Worm (Caenorhabditis elegans) whole organism, L1 larva: ENCODE measurements around the gene fbxb-108.

ENCODE experiments used
- C04F5.9 ChIP-seq: sonication (generic microtip); optimal IDR thresholded peaks from 2 replicates; lab custom pipeline; 2016; ENCODE audit warnings: missing genetic modification characterization, missing compliant biosample characterization
- C16A3.4 ChIP-seq: fragments of 150-350 bp; optimal IDR thresholded peaks from 2 replicates; lab custom pipeline; 2014; ENCODE audit warnings: missing biosample characterization, missing genetic modification characterization
- C34B4.2 ChIP-seq: sonication (generic microtip); optimal IDR thresholded peaks from 2 replicates; lab custom pipeline; 2017; ENCODE audit warnings: mild to moderate bottlenecking, missing genetic modification characterization, missing compliant biosample characterization
- Y116A8C.19 ChIP-seq: sonication (generic microtip); optimal IDR thresholded peaks from 2 replicates; lab custom pipeline; 2016; ENCODE audit warnings: missing compliant biosample characterization, missing genetic modification characterization, borderline replicate concordance
- ama-1 ChIP-seq: fragments of 150-350 bp; optimal IDR thresholded peaks from 2 replicates; lab custom pipeline; 2014
- blmp-1 ChIP-seq: fragments of 150-350 bp; optimal IDR thresholded peaks from 2 replicates; lab custom pipeline; 2014; ENCODE audit warnings: missing biosample characterization, missing genetic modification characterization
- ceh-8 ChIP-seq: fragments of 200-800 bp; sonication (Bioruptor generic); optimal IDR thresholded peaks from 2 replicates; lab custom pipeline; 2018; ENCODE audit warnings: mild to moderate bottlenecking, missing genetic modification characterization, moderate library complexity, missing compliant biosample characterization
- ceh-82 ChIP-seq, 3 experiments: fragments of 150-350 bp in 1 of 3; sonication (generic microtip) in 2 of 3; optimal IDR thresholded peaks; 2 replicates each; lab custom pipeline; 2014 to 2017; ENCODE audit warnings: missing biosample characterization in 3 of 3, missing genetic modification characterization in 3 of 3
- ceh-88 ChIP-seq: fragments of 200-800 bp; sonication (Bioruptor generic); IDR thresholded peaks from 2 replicates; pipeline ENCODE4 v1.3.6; 2022; ENCODE audit warnings: missing genetic modification characterization, missing compliant biosample characterization
- ces-1 ChIP-seq: fragments of 150-350 bp; optimal IDR thresholded peaks from 2 replicates; lab custom pipeline; 2014; ENCODE audit warnings: missing biosample characterization, missing genetic modification reagents, missing genetic modification characterization
- dpl-1 ChIP-seq, 3 experiments: fragments of 150-350 bp in 2 of 3; sonication (generic microtip) in 1 of 3; optimal IDR thresholded peaks; 2 replicates each; lab custom pipeline; 2014 to 2017; ENCODE audit warnings: missing biosample characterization in 3 of 3, missing genetic modification characterization in 3 of 3, missing genetic modification reagents in 3 of 3
- efl-1 ChIP-seq, 4 experiments: fragments of 150-350 bp; optimal IDR thresholded peaks in 3 of 4; peaks in 1 of 4; 1 replicate in 1 of 4; 2 replicates in 3 of 4; lab custom pipeline; 2014; ENCODE audit warnings: missing biosample characterization in 2 of 4, missing genetic modification characterization in 2 of 4, missing genetic modification reagents in 2 of 4
- efl-3 ChIP-seq: fragments of 200-800 bp; sonication (Bioruptor generic); optimal IDR thresholded peaks from 2 replicates; lab custom pipeline; 2018; ENCODE audit warnings: mild to moderate bottlenecking, missing genetic modification characterization, missing compliant biosample characterization
- egl-13 ChIP-seq: sonication (generic microtip); optimal IDR thresholded peaks from 2 replicates; lab custom pipeline; 2016; ENCODE audit warnings: missing genotype, missing genetic modification reagents, missing genetic modification characterization, missing compliant biosample characterization
- elt-2 ChIP-seq: sonication (generic microtip); optimal IDR thresholded peaks from 2 replicates; lab custom pipeline; 2016; ENCODE audit warnings: missing genetic modification characterization, mild to moderate bottlenecking, inconsistent platforms, missing compliant biosample characterization, missing genetic modification reagents
- elt-3 ChIP-seq, 6 experiments: fragments of 150-350 bp in 1 of 6; sonication (generic microtip); optimal IDR thresholded peaks; 2 replicates each; lab custom pipeline; 2017 to 2018; ENCODE audit warnings: missing biosample characterization in 6 of 6, missing genetic modification characterization in 6 of 6, inconsistent platforms in 1 of 6
- fkh-4 ChIP-seq: sonication (generic microtip); optimal IDR thresholded peaks from 2 replicates; lab custom pipeline; 2016; ENCODE audit warnings: missing compliant biosample characterization, missing genetic modification characterization, borderline replicate concordance
- fkh-8 ChIP-seq: sonication (generic microtip); optimal IDR thresholded peaks from 2 replicates; lab custom pipeline; 2016; ENCODE audit warnings: mild to moderate bottlenecking, missing genetic modification characterization, missing compliant biosample characterization
- fos-1 ChIP-seq: fragments of 150-350 bp; optimal IDR thresholded peaks from 2 replicates; lab custom pipeline; 2014; ENCODE audit warnings: missing biosample characterization, missing genetic modification characterization
- grh-1 ChIP-seq: fragments of 200-800 bp; sonication (Bioruptor generic); IDR thresholded peaks from 2 replicates; pipeline ENCODE4 v1.3.6; 2022; ENCODE audit warnings: missing genetic modification reagents, missing genetic modification characterization, missing compliant biosample characterization
- hlh-4 ChIP-seq: sonication (generic microtip); optimal IDR thresholded peaks from 2 replicates; lab custom pipeline; 2016; ENCODE audit warnings: mild to moderate bottlenecking, missing genetic modification characterization, missing compliant biosample characterization
- isw-1 ChIP-seq: fragments of 200-800 bp; sonication (Bioruptor generic); IDR thresholded peaks from 2 replicates; pipeline ENCODE4 v1.3.6; 2022; ENCODE audit warnings: missing genetic modification characterization, missing compliant biosample characterization
- jun-1 ChIP-seq: fragments of 150-350 bp; optimal IDR thresholded peaks from 2 replicates; lab custom pipeline; 2014; ENCODE audit warnings: missing biosample characterization, missing genetic modification reagents, missing genetic modification characterization
- lin-14 ChIP-seq: fragments of 200-800 bp; sonication (Bioruptor generic); optimal IDR thresholded peaks from 2 replicates; lab custom pipeline; 2018; ENCODE audit warnings: mild to moderate bottlenecking, missing genetic modification characterization, moderate library complexity, missing compliant biosample characterization
- lin-35 ChIP-seq, 2 experiments: fragments of 150-350 bp; optimal IDR thresholded peaks; 2 replicates each; lab custom pipeline; 2014; ENCODE audit warnings: missing biosample characterization in 2 of 2, missing genetic modification characterization in 2 of 2, missing genetic modification reagents in 2 of 2
- lin-39 ChIP-seq: fragments of 150-350 bp; optimal IDR thresholded peaks from 2 replicates; lab custom pipeline; 2014; ENCODE audit warnings: missing biosample characterization, missing genetic modification reagents, missing genetic modification characterization
- lir-3 ChIP-seq: sonication (generic microtip); optimal IDR thresholded peaks from 2 replicates; lab custom pipeline; 2016; ENCODE audit warnings: mild to moderate bottlenecking, missing genetic modification characterization, moderate library complexity, missing compliant biosample characterization; ENCODE audit not compliant: poor library complexity
- mdl-1 ChIP-seq, 2 experiments: fragments of 150-350 bp; optimal IDR thresholded peaks; 2 replicates each; lab custom pipeline; 2014 to 2017; ENCODE audit warnings: missing biosample characterization in 2 of 2, missing genetic modification characterization in 2 of 2, inconsistent platforms in 1 of 2
- mep-1 ChIP-seq: fragments of 150-350 bp; optimal IDR thresholded peaks from 2 replicates; lab custom pipeline; 2014; ENCODE audit warnings: missing biosample characterization, missing genetic modification characterization
- nhr-19 ChIP-seq: fragments of 200-800 bp; sonication (Bioruptor generic); conservative IDR thresholded peaks from 2 replicates; pipeline ENCODE4 v1.3.6; 2022; ENCODE audit warnings: missing genetic modification characterization, missing compliant biosample characterization
- nhr-20 ChIP-seq: sonication (generic microtip); optimal IDR thresholded peaks from 2 replicates; lab custom pipeline; 2016; ENCODE audit warnings: mild to moderate bottlenecking, missing genetic modification characterization, missing compliant biosample characterization
- nhr-237 ChIP-seq: fragments of 150-350 bp; optimal IDR thresholded peaks from 2 replicates; lab custom pipeline; 2014; ENCODE audit warnings: missing biosample characterization, missing genetic modification characterization
- nhr-71 ChIP-seq: sonication (generic microtip); optimal IDR thresholded peaks from 2 replicates; lab custom pipeline; 2016; ENCODE audit warnings: mild to moderate bottlenecking, missing genetic modification characterization, moderate library complexity, missing compliant biosample characterization
- nhr-77 ChIP-seq: fragments of 150-350 bp; optimal IDR thresholded peaks from 2 replicates; lab custom pipeline; 2014; ENCODE audit warnings: missing biosample characterization, missing genetic modification characterization
- nhr-85 ChIP-seq: sonication (generic microtip); peaks from one replicate; lab custom pipeline; 2016; ENCODE audit warnings: missing genetic modification characterization, inconsistent platforms, missing compliant biosample characterization
- nhr-90 ChIP-seq: sonication (generic microtip); optimal IDR thresholded peaks from 2 replicates; lab custom pipeline; 2016; ENCODE audit warnings: mild to moderate bottlenecking, missing genetic modification characterization, missing compliant biosample characterization; ENCODE audit not compliant: poor library complexity
- pax-3 ChIP-seq: fragments of 200-800 bp; sonication (Bioruptor generic); optimal IDR thresholded peaks from 2 replicates; lab custom pipeline; 2018; ENCODE audit warnings: mild to moderate bottlenecking, missing genetic modification characterization, moderate library complexity, missing compliant biosample characterization
- pqm-1 ChIP-seq: sonication (generic microtip); optimal IDR thresholded peaks from 3 replicates; lab custom pipeline; 2017; ENCODE audit warnings: missing biosample characterization, missing genetic modification characterization
- skn-1 ChIP-seq: fragments of 150-350 bp; optimal IDR thresholded peaks from 2 replicates; lab custom pipeline; 2014; ENCODE audit warnings: missing biosample characterization, missing genetic modification characterization
- snpc-4 ChIP-seq: fragments of 150-350 bp; optimal IDR thresholded peaks from 2 replicates; lab custom pipeline; 2014; ENCODE audit warnings: missing biosample characterization, missing genetic modification characterization
- snu-23 ChIP-seq: sonication (generic microtip); optimal IDR thresholded peaks from 2 replicates; lab custom pipeline; 2016; ENCODE audit warnings: missing genetic modification characterization, missing compliant biosample characterization
- sup-37 ChIP-seq: fragments of 200-800 bp; sonication (Bioruptor generic); optimal IDR thresholded peaks from 2 replicates; lab custom pipeline; 2018; ENCODE audit warnings: mild to moderate bottlenecking, missing genetic modification characterization, missing compliant biosample characterization
- swsn-7 ChIP-seq: sonication (generic microtip); optimal IDR thresholded peaks from 2 replicates; lab custom pipeline; 2016; ENCODE audit warnings: missing genetic modification characterization, missing compliant biosample characterization
- unc-62 ChIP-seq: fragments of 150-350 bp; optimal IDR thresholded peaks from 2 replicates; lab custom pipeline; 2014; ENCODE audit warnings: missing biosample characterization, missing genetic modification reagents, missing genetic modification characterization
- xbp-1 ChIP-seq: sonication (generic microtip); optimal IDR thresholded peaks from 2 replicates; lab custom pipeline; 2016; ENCODE audit warnings: missing genetic modification characterization, missing compliant biosample characterization
- ztf-11 ChIP-seq, 2 experiments: sonication (generic microtip); optimal IDR thresholded peaks; 2 replicates each; lab custom pipeline; 2016 to 2017; ENCODE audit warnings: missing genetic modification characterization in 2 of 2, missing biosample characterization in 1 of 2, missing compliant biosample characterization in 1 of 2

fbxb-108 gene

ce11 chrII:2802804-2803586, 38.2 kb downstream of the fbxb-108 start:
- TF ChIP-seq ztf-11 (tag; optimal IDR thresholded peaks at IDR 0.05; lab: Kevin White, UChicago) (no peak), mep-1 (tag; lab: Kevin White, UChicago) (no peak), efl-1 (optimal IDR thresholded peaks at IDR 0.05; lab: Kevin White, UChicago) (no peak), efl-1 (GFP tag; optimal IDR thresholded peaks at IDR 0.05 in 1 of 2; lab: Kevin White, UChicago) (no peak), lin-14 (peak; percentile 48), nhr-20 (tag; lab: Kevin White, UChicago) (peak; percentile 40), grh-1 (GFP tag; lab: Robert Waterston, UW) (no peak), xbp-1 (tag; lab: Kevin White, UChicago) (no peak), fkh-8 (tag; lab: Kevin White, UChicago) (no peak), C34B4.2 (tag; lab: Kevin White, UChicago) (no peak), isw-1 (GFP tag; lab: Robert Waterston, UW) (no peak), nhr-90 (tag; lab: Kevin White, UChicago) (peak; percentile 31), nhr-85 (tag; lab: Kevin White, UChicago) (peak; percentile 66), nhr-71 (tag; lab: Kevin White, UChicago) (peak; percentile 38), nhr-237 (tag; lab: Kevin White, UChicago) (no peak), C04F5.9 (no peak), nhr-19 (GFP tag; lab: Robert Waterston, UW) (0 out of 2 replicates have a peak, but pooled peaks have one; percentile 5), elt-2 (peak; percentile 90), lir-3 (tag; lab: Kevin White, UChicago) (no peak), snu-23 (GFP tag; lab: Kevin White, UChicago) (peak; percentile 24), mdl-1 (tag; optimal IDR thresholded peaks at IDR 0.05; lab: Kevin White, UChicago) (peak in 1 of 2 experiments; percentile 49), lin-35 (GFP tag; optimal IDR thresholded peaks at IDR 0.05; lab: Kevin White, UChicago) (peak in 1 of 2 experiments; percentile 46), elt-3 (tag; optimal IDR thresholded peaks at IDR 0.05; lab: Kevin White, UChicago) (peak in 4 of 6 experiments; percentile 11 to 87 (median 68)), Y116A8C.19 (no peak), fos-1 (no peak), blmp-1 (peak; percentile 50), ama-1 (lab: Kevin White, UChicago) (no peak)

ce11 chrII:2804245-2804644, 39.5 kb downstream of the fbxb-108 start:
- no peak for TF ChIP-seq pax-3 (tag; lab: Kevin White, UChicago)
- peak; percentile 65 for TF ChIP-seq lin-14
- TF ChIP-seq pqm-1 (tag; lab: Kevin White, UChicago) = no peak
- no peak for TF ChIP-seq jun-1
- TF ChIP-seq elt-2 = no peak
- TF ChIP-seq lin-39 = no peak
- no peak for TF ChIP-seq egl-13
- TF ChIP-seq snpc-4 (tag; lab: Kevin White, UChicago) = no peak
- no peak for TF ChIP-seq skn-1 (tag; lab: Kevin White, UChicago)
- TF ChIP-seq snu-23 (GFP tag; lab: Kevin White, UChicago) = peak; percentile 2
- peak; percentile 46 for TF ChIP-seq nhr-71 (tag; lab: Kevin White, UChicago)
- TF ChIP-seq fkh-8 (tag; lab: Kevin White, UChicago) = no peak
- TF ChIP-seq isw-1 (GFP tag; lab: Robert Waterston, UW) = no peak
- no peak for TF ChIP-seq C16A3.4 (tag; lab: Kevin White, UChicago)
- no peak for TF ChIP-seq unc-62 (GFP tag; lab: Kevin White, UChicago)
- TF ChIP-seq ceh-8 (GFP tag; lab: Kevin White, UChicago) = no peak
- TF ChIP-seq Y116A8C.19 = no peak
- TF ChIP-seq ztf-11 (tag; optimal IDR thresholded peaks at IDR 0.05; lab: Kevin White, UChicago) = no peak
- peak in 1 of 3 experiments; percentile 13 for TF ChIP-seq dpl-1 (GFP tag; optimal IDR thresholded peaks at IDR 0.05; lab: Kevin White, UChicago)
- peak in 1 of 2 experiments; percentile 32 for TF ChIP-seq mdl-1 (tag; optimal IDR thresholded peaks at IDR 0.05; lab: Kevin White, UChicago)
- no peak for TF ChIP-seq sup-37 (GFP tag; lab: Kevin White, UChicago)
- TF ChIP-seq swsn-7 = no peak
- TF ChIP-seq nhr-77 (tag; lab: Kevin White, UChicago) = no peak
- no peak for TF ChIP-seq efl-3
- no peak for TF ChIP-seq blmp-1
- TF ChIP-seq fos-1 = no peak
- no peak for TF ChIP-seq fkh-4 (tag; lab: Kevin White, UChicago)
- no peak for TF ChIP-seq lin-35 (GFP tag; optimal IDR thresholded peaks at IDR 0.05; lab: Kevin White, UChicago)
- no peak for TF ChIP-seq nhr-85 (tag; lab: Kevin White, UChicago)
- no peak for TF ChIP-seq ces-1
- peak; percentile 34 to 51 for TF ChIP-seq efl-1 (optimal IDR thresholded peaks at IDR 0.05; lab: Kevin White, UChicago)
- no peak for TF ChIP-seq efl-1 (GFP tag; optimal IDR thresholded peaks at IDR 0.05 in 1 of 2; lab: Kevin White, UChicago)
- TF ChIP-seq ceh-88 (GFP tag; lab: Robert Waterston, UW) = no peak
- TF ChIP-seq ceh-82 (tag; optimal IDR thresholded peaks at IDR 0.05; lab: Kevin White, UChicago) = peak in 1 of 3 experiments; percentile 15
- no peak for TF ChIP-seq nhr-19 (GFP tag; lab: Robert Waterston, UW)
- TF ChIP-seq hlh-4 = no peak
